Fruit fly (Drosophila melanogaster) whole organism, embryonic: ENCODE results near the gene Cip4.

Experiments
- Ada2b ChIP-seq: fragments of 200-800 bp; sonication (Bioruptor generic); IDR thresholded peaks from 2 replicates; pipeline ENCODE4 v1.3.6; 2022; ENCODE audit warnings: missing biosample characterization, missing genetic modification characterization
- Antp ChIP-seq: fragments of 200-800 bp; sonication (Bioruptor generic); optimal IDR thresholded peaks from 3 replicates; lab custom pipeline; 2016; ENCODE audit warnings: missing biosample characterization, missing genetic modification characterization
- Atf3 ChIP-seq: fragments of 200-800 bp; sonication (Bioruptor generic); optimal IDR thresholded peaks from 3 replicates; lab custom pipeline; 2016; ENCODE audit warnings: missing biosample characterization, missing genetic modification characterization
- Atf6 ChIP-seq: fragments of 200-800 bp; sonication (Bioruptor generic); IDR thresholded peaks from 2 replicates; pipeline ENCODE4 v1.3.6; 2022; ENCODE audit warnings: missing biosample characterization, missing genetic modification characterization
- Bgb ChIP-seq: fragments of 200-800 bp; sonication (Bioruptor generic); IDR thresholded peaks from 2 replicates; pipeline ENCODE4 v1.3.6; 2022; ENCODE audit warnings: missing biosample characterization, missing genetic modification characterization; ENCODE audit not compliant: partially characterized antibody
- CG10147 ChIP-seq: fragments of 200-800 bp; sonication (Bioruptor generic); optimal IDR thresholded peaks from 2 replicates; lab custom pipeline; 2019; ENCODE audit warnings: missing biosample characterization, mild to moderate bottlenecking, missing genetic modification characterization, moderate library complexity
- CG11247 ChIP-seq: fragments of 200-800 bp; sonication (Bioruptor generic); IDR thresholded peaks from 2 replicates; pipeline ENCODE4 v1.3.6; 2022; ENCODE audit warnings: missing biosample characterization, missing genetic modification characterization
- CG11560 ChIP-seq: fragments of 200-800 bp; sonication (Bioruptor generic); IDR thresholded peaks from 3 replicates; pipeline ENCODE4 v1.3.6; 2022; ENCODE audit warnings: missing biosample characterization, missing genetic modification characterization
- CG12299 ChIP-seq: fragments of 200-800 bp; sonication (Bioruptor generic); optimal IDR thresholded peaks from 2 replicates; lab custom pipeline; 2018; ENCODE audit warnings: missing biosample characterization, mild to moderate bottlenecking, missing genetic modification characterization
- CG1529 ChIP-seq: fragments of 200-800 bp; sonication (Bioruptor generic); optimal IDR thresholded peaks from 3 replicates; lab custom pipeline; 2018; ENCODE audit warnings: missing biosample characterization, missing genetic modification characterization
- CG18599 ChIP-seq: fragments of 200-800 bp; sonication (Bioruptor generic); optimal IDR thresholded peaks from 3 replicates; lab custom pipeline; 2017; ENCODE audit warnings: missing biosample characterization, missing genetic modification characterization, mild to moderate bottlenecking, moderate library complexity, missing genetic modification reagents
- CG2712 ChIP-seq: fragments of 200-800 bp; optimal IDR thresholded peaks from 3 replicates; lab custom pipeline; 2019; ENCODE audit warnings: missing biosample characterization, mild to moderate bottlenecking, missing genetic modification characterization, moderate library complexity
- CG31388 ChIP-seq: fragments of 200-800 bp; sonication (Bioruptor generic); optimal IDR thresholded peaks from 2 replicates; lab custom pipeline; 2016; ENCODE audit warnings: missing biosample characterization, missing genetic modification characterization
- CG4854 ChIP-seq: fragments of 200-800 bp; sonication (Bioruptor generic); optimal IDR thresholded peaks from 2 replicates; lab custom pipeline; 2016; ENCODE audit warnings: missing biosample characterization, missing genetic modification characterization, inconsistent platforms
- CG6254 ChIP-seq: fragments of 200-800 bp; sonication (Bioruptor generic); optimal IDR thresholded peaks from 3 replicates; lab custom pipeline; 2017; ENCODE audit warnings: mild to moderate bottlenecking, missing biosample characterization, missing genetic modification reagents, missing genetic modification characterization
- CG7786 ChIP-seq: fragments of 200-800 bp; sonication (Bioruptor generic); optimal IDR thresholded peaks from 2 replicates; lab custom pipeline; 2016; ENCODE audit warnings: missing biosample characterization, missing genetic modification characterization
- CG7987 ChIP-seq: fragments of 200-800 bp; sonication (Bioruptor generic); optimal IDR thresholded peaks from 2 replicates; lab custom pipeline; 2018; ENCODE audit warnings: missing biosample characterization, mild to moderate bottlenecking, missing genetic modification characterization, moderate library complexity
- CG8924 ChIP-seq: fragments of 200-800 bp; optimal IDR thresholded peaks from 3 replicates; lab custom pipeline; 2019; ENCODE audit warnings: missing biosample characterization, mild to moderate bottlenecking, missing genetic modification characterization, moderate library complexity
- CG9727 ChIP-seq: fragments of 200-800 bp; sonication (Bioruptor generic); optimal IDR thresholded peaks from 3 replicates; lab custom pipeline; 2017; ENCODE audit warnings: missing biosample characterization, mild to moderate bottlenecking, missing genetic modification characterization
- Dek ChIP-seq: fragments of 200-800 bp; sonication (Bioruptor generic); optimal IDR thresholded peaks from 3 replicates; lab custom pipeline; 2019; ENCODE audit warnings: missing biosample characterization, mild to moderate bottlenecking, missing genetic modification characterization, moderate library complexity
- Drgx ChIP-seq: fragments of 200-800 bp; sonication (Bioruptor generic); IDR thresholded peaks from 2 replicates; pipeline ENCODE4 v1.3.6; 2022; ENCODE audit warnings: missing biosample characterization, missing genetic modification characterization
- ERR ChIP-seq: fragments of 200-800 bp; sonication (Bioruptor generic); optimal IDR thresholded peaks from 2 replicates; lab custom pipeline; 2016; ENCODE audit warnings: missing biosample characterization, missing genetic modification characterization
- HLH3B ChIP-seq: fragments of 200-800 bp; sonication (Bioruptor generic); IDR thresholded peaks from 2 replicates; pipeline ENCODE4 v1.3.6; 2022; ENCODE audit warnings: missing biosample characterization, missing genetic modification characterization
- Myb ChIP-seq: fragments of 200-800 bp; sonication (Bioruptor generic); optimal IDR thresholded peaks from 2 replicates; lab custom pipeline; 2016; ENCODE audit warnings: missing biosample characterization, missing genetic modification characterization
- NK7.1 ChIP-seq: fragments of 200-800 bp; sonication (Bioruptor generic); optimal IDR thresholded peaks from 3 replicates; lab custom pipeline; 2016; ENCODE audit warnings: missing biosample characterization, missing genetic modification characterization
- Nf-YA ChIP-seq: fragments of 200-800 bp; sonication (Bioruptor generic); IDR thresholded peaks from 2 replicates; pipeline ENCODE4 v1.3.6; 2022; ENCODE audit warnings: missing biosample characterization, missing genetic modification characterization
- Oli ChIP-seq: fragments of 200-800 bp; sonication (Bioruptor generic); optimal IDR thresholded peaks from 2 replicates; lab custom pipeline; 2018; ENCODE audit warnings: missing biosample characterization, mild to moderate bottlenecking, missing genetic modification characterization, moderate library complexity
- Six4 ChIP-seq: fragments of 200-800 bp; sonication (Bioruptor generic); optimal IDR thresholded peaks from 2 replicates; lab custom pipeline; 2016; ENCODE audit warnings: missing biosample characterization, missing genetic modification characterization
- Sry-β ChIP-seq: fragments of 200-800 bp; sonication (Bioruptor generic); optimal IDR thresholded peaks from 2 replicates; lab custom pipeline; 2018; ENCODE audit warnings: missing biosample characterization, mild to moderate bottlenecking, missing genetic modification characterization, moderate library complexity
- Sry-δ ChIP-seq: fragments of 200-800 bp; sonication (Bioruptor generic); optimal IDR thresholded peaks from 2 replicates; lab custom pipeline; 2016; ENCODE audit warnings: missing biosample characterization, missing genetic modification characterization
- YL-1 ChIP-seq: fragments of 200-800 bp; sonication (Bioruptor generic); optimal IDR thresholded peaks from 3 replicates; lab custom pipeline; 2017; ENCODE audit warnings: missing biosample characterization, mild to moderate bottlenecking, missing genetic modification characterization
- amos ChIP-seq: fragments of 200-800 bp; sonication (Bioruptor generic); IDR thresholded peaks from 2 replicates; pipeline ENCODE4 v1.3.6; 2022; ENCODE audit warnings: missing biosample characterization, missing genetic modification characterization; ENCODE audit not compliant: partially characterized antibody
- bbx ChIP-seq: fragments of 200-800 bp; sonication (Bioruptor generic); IDR thresholded peaks from 2 replicates; pipeline ENCODE4 v1.3.6; 2022; ENCODE audit warnings: missing biosample characterization, missing genetic modification characterization; ENCODE audit not compliant: partially characterized antibody
- bsh ChIP-seq, 2 experiments: fragments of 200-800 bp; sonication (Bioruptor generic); optimal IDR thresholded peaks; 2 replicates each; lab custom pipeline; 2017 to 2018; ENCODE audit warnings: mild to moderate bottlenecking in 2 of 2, missing biosample characterization in 2 of 2, missing genetic modification characterization in 2 of 2, moderate library complexity in 1 of 2
- crp ChIP-seq, 2 experiments: fragments of 200-800 bp; sonication (Bioruptor generic); optimal IDR thresholded peaks; 2 replicates in 1 of 2; 3 replicates in 1 of 2; lab custom pipeline; 2017; ENCODE audit warnings: missing biosample characterization in 2 of 2, missing genetic modification characterization in 2 of 2, mild to moderate bottlenecking in 1 of 2, moderate library complexity in 1 of 2
- dpn ChIP-seq, 2 experiments: fragments of 200-800 bp; sonication (Bioruptor generic); optimal IDR thresholded peaks; 3 replicates each; lab custom pipeline; 2016; ENCODE audit warnings: missing biosample characterization in 2 of 2, missing genetic modification characterization in 2 of 2
- exex ChIP-seq: fragments of 200-800 bp; sonication (Bioruptor generic); optimal IDR thresholded peaks from 4 replicates; lab custom pipeline; 2018; ENCODE audit warnings: missing biosample characterization, mild to moderate bottlenecking, missing genetic modification characterization, moderate library complexity
- fd64A ChIP-seq: fragments of 200-800 bp; sonication (Bioruptor generic); optimal IDR thresholded peaks from 3 replicates; lab custom pipeline; 2018; ENCODE audit warnings: missing biosample characterization, mild to moderate bottlenecking, missing genetic modification characterization
- gfzf ChIP-seq: fragments of 200-800 bp; sonication (Bioruptor generic); optimal IDR thresholded peaks from 2 replicates; lab custom pipeline; 2016; ENCODE audit warnings: missing biosample characterization, mild to moderate bottlenecking, missing genetic modification characterization, moderate library complexity
- kni ChIP-seq: fragments of 200-800 bp; sonication (Bioruptor generic); optimal IDR thresholded peaks from 3 replicates; lab custom pipeline; 2017; ENCODE audit warnings: mild to moderate bottlenecking, missing biosample characterization, missing genetic modification reagents, missing genetic modification characterization
- nerfin-2 ChIP-seq: fragments of 200-800 bp; sonication (Bioruptor generic); IDR thresholded peaks from 2 replicates; pipeline ENCODE4 v1.3.6; 2022; ENCODE audit warnings: missing biosample characterization, missing genetic modification characterization; ENCODE audit not compliant: partially characterized antibody
- pum ChIP-seq: fragments of 200-800 bp; sonication (Bioruptor generic); optimal IDR thresholded peaks from 2 replicates; lab custom pipeline; 2016; ENCODE audit warnings: missing biosample characterization, missing genetic modification characterization
- shn ChIP-seq: fragments of 200-800 bp; sonication (Bioruptor generic); optimal IDR thresholded peaks from 3 replicates; lab custom pipeline; 2016; ENCODE audit warnings: missing biosample characterization, missing genetic modification characterization
- slbo ChIP-seq: fragments of 200-800 bp; sonication (Bioruptor generic); IDR thresholded peaks from 2 replicates; pipeline ENCODE4 v1.3.6; 2022; ENCODE audit warnings: missing biosample characterization, missing genetic modification characterization
- sr ChIP-seq: fragments of 200-800 bp; sonication (Bioruptor generic); IDR thresholded peaks from 3 replicates; pipeline ENCODE4 v1.3.6; 2022; ENCODE audit warnings: missing biosample characterization, missing genetic modification characterization
- zen2 ChIP-seq: fragments of 200-800 bp; sonication (Bioruptor generic); IDR thresholded peaks from 3 replicates; pipeline ENCODE4 v1.3.6; 2022; ENCODE audit warnings: missing biosample characterization, missing genetic modification characterization; ENCODE audit not compliant: partially characterized antibody
- zfh2 ChIP-seq: fragments of 200-800 bp; sonication (Bioruptor generic); optimal IDR thresholded peaks from 2 replicates; lab custom pipeline; 2016; ENCODE audit warnings: missing biosample characterization, missing genetic modification characterization

Cip4 gene

DNA sequence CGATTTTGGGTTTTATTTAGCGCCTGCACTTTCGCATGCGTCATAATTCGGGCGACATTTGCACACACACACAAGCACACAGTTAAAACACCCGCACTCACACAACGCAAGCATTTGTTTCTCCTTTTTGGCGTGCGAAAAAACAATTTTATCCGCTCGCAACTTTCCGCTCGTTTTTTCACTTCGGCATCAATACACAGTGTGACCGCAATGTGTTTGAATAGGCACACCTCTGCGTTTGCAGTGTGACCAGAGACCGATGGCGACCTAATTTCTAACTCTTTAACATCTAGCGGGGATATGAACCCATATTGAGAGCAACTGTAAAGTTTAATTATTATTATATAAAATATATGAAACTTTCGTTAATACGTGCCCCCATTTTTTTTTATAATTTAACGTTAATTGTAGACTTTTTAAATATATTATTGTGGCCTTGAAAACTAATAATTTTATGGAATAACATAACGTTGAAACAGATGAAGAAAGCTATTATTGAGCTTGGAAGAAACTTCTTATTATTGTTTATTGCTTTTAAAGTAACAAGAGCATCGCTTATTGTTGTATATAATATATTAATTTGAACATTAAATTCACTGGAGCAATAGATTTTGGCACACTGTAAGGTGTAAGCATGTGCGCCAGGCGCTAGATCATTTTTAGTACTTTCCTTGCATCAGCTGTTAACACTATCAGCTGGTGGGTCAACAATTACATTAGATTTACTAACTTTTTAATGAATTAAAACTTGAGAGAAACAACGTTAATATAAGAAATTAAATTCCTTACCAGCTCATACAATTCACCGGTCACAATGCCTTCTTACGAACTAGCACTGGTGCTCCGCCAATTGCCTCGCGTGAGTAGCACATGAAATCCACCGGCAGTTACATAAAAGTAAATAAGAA is at the start of gene Cip4, which contains the start of gene mRpS6 (continued):
- peak in 1 of 2 experiments; percentile 85 for TF ChIP-seq bsh (GFP tag; optimal IDR thresholded peaks at IDR 0.05; lab: Kevin White, UChicago)
- peak; percentile 61 for TF ChIP-seq YL-1
- TF ChIP-seq sr (GFP tag; lab: Robert Waterston, UW), result no peak
- peak; percentile 3 for TF ChIP-seq Sry-δ
- peak; percentile 20 for TF ChIP-seq Atf3 (GFP tag; lab: Kevin White, UChicago)
- TF ChIP-seq Atf6 (GFP tag; lab: Robert Waterston, UW), result peak; percentile 86
- no peak for TF ChIP-seq CG10147 (GFP tag; lab: Kevin White, UChicago)
- no peak for TF ChIP-seq NK7.1 (GFP tag; lab: Kevin White, UChicago)
- TF ChIP-seq CG9727 (GFP tag; lab: Kevin White, UChicago), result peak; percentile 87
- TF ChIP-seq CG8924 (tag; lab: Kevin White, UChicago), result peak; percentile 90
- TF ChIP-seq nerfin-2, result no peak
- peak in 1 of 2 experiments; percentile 87 for TF ChIP-seq crp (GFP tag; optimal IDR thresholded peaks at IDR 0.05; lab: Kevin White, UChicago)
- TF ChIP-seq CG4854, result no peak
- TF ChIP-seq CG6254 (GFP tag; lab: Kevin White, UChicago), result no peak
- peak; percentile 45 for TF ChIP-seq exex
- no peak for TF ChIP-seq CG31388 (GFP tag; lab: Kevin White, UChicago)
- TF ChIP-seq dpn (GFP tag; optimal IDR thresholded peaks at IDR 0.05; lab: Kevin White, UChicago), result peak in 1 of 2 experiments; percentile 87
- 0 out of 2 replicates have a peak, but pooled peaks have one; percentile 5 for TF ChIP-seq Nf-YA (GFP tag; lab: Robert Waterston, UW)
- TF ChIP-seq Bgb (GFP tag; lab: Robert Waterston, UW), result peak; percentile 44; the same call in 1 of the 2 replicates
- TF ChIP-seq HLH3B (GFP tag; lab: Robert Waterston, UW), result peak; percentile 70; the same call in 1 of the 2 replicates
- TF ChIP-seq CG18599 (GFP tag; lab: Kevin White, UChicago), result peak; percentile 37
- peak; percentile 49; the same call in 1 of the 2 replicates for TF ChIP-seq amos (GFP tag; lab: Robert Waterston, UW)
- peak; percentile 61 for TF ChIP-seq Six4 (GFP tag; lab: Kevin White, UChicago)
- TF ChIP-seq zen2 (GFP tag; lab: Robert Waterston, UW), result no peak
- peak; percentile 43 for TF ChIP-seq pum (GFP tag; lab: Kevin White, UChicago)
- TF ChIP-seq CG7987 (GFP tag; lab: Kevin White, UChicago), result peak; percentile 53
- peak; percentile 77 for TF ChIP-seq Oli (tag; lab: Kevin White, UChicago)
- no peak for TF ChIP-seq ERR (GFP tag; lab: Kevin White, UChicago)
- TF ChIP-seq CG11247 (GFP tag; lab: Robert Waterston, UW), result peak; percentile 83
- TF ChIP-seq Drgx (GFP tag; lab: Robert Waterston, UW), result peak; percentile 65
- no peak for TF ChIP-seq Myb (GFP tag; lab: Kevin White, UChicago)
- TF ChIP-seq gfzf (GFP tag; lab: Kevin White, UChicago), result peak; percentile 82
- peak; percentile 96 for TF ChIP-seq slbo (GFP tag; lab: Robert Waterston, UW)
- peak; percentile 84 for TF ChIP-seq CG12299 (tag; lab: Kevin White, UChicago)
- no peak for TF ChIP-seq Sry-β (GFP tag; lab: Kevin White, UChicago)
- no peak for TF ChIP-seq Antp
- no peak for TF ChIP-seq fd64A
- TF ChIP-seq CG11560 (tag; lab: Robert Waterston, UW), result 0 out of 3 replicates have a peak, but pooled peaks have one; percentile 42
- TF ChIP-seq CG1529 (GFP tag; lab: Kevin White, UChicago), result peak; percentile 56
- no peak for TF ChIP-seq kni
- TF ChIP-seq Ada2b (GFP tag; lab: Robert Waterston, UW), result peak; percentile 47
- TF ChIP-seq zfh2, result peak; percentile 56
- TF ChIP-seq bbx (GFP tag; lab: Robert Waterston, UW), result peak; percentile 42
- peak; percentile 87 for TF ChIP-seq Dek (tag; lab: Kevin White, UChicago)
- no peak for TF ChIP-seq CG7786 (GFP tag; lab: Kevin White, UChicago)
- peak; percentile 18 for TF ChIP-seq shn (GFP tag; lab: Kevin White, UChicago)
- peak; percentile 72 for TF ChIP-seq CG2712 (tag; lab: Kevin White, UChicago)
